Worm (Caenorhabditis elegans) whole organism, early embryonic: ENCODE results near the gene sel-8.

Experiments used
- ama-1 ChIP-seq: fragments of 150-350 bp; optimal IDR thresholded peaks from 2 replicates; lab custom pipeline; 2014
- ceh-36 ChIP-seq: sonication (generic microtip); optimal IDR thresholded peaks from 2 replicates; lab custom pipeline; 2016; ENCODE audit warnings: missing genetic modification characterization, inconsistent platforms, missing compliant biosample characterization
- pes-1 ChIP-seq: fragments of 200-800 bp; sonication (Bioruptor generic); IDR thresholded peaks from 2 replicates; pipeline ENCODE4 v1.3.6; 2022; ENCODE audit warnings: missing genetic modification reagents, missing genetic modification characterization, missing compliant biosample characterization

- TF ChIP-seq pes-1 (no peak), ama-1 (no peak), ceh-36 (tag; lab: Kevin White, UChicago) (no peak)
These were observed 26.0 kb upstream of the sel-8 start for ce11 chrIII:3652964-3653363.
